Fruit fly (Drosophila melanogaster) whole organism, embryonic: ENCODE data around the gene Usp5.

Experiments used
- Ada2b ChIP-seq: fragments of 200-800 bp; sonication (Bioruptor generic); IDR thresholded peaks from 2 replicates; pipeline ENCODE4 v1.3.6; 2022; ENCODE audit warnings: missing biosample characterization, missing genetic modification characterization
- Adf1 ChIP-seq: fragments of 200-800 bp; sonication (Bioruptor generic); IDR thresholded peaks from 2 replicates; pipeline ENCODE4 v1.3.6; 2022; ENCODE audit warnings: missing biosample characterization, missing genetic modification characterization
- CG10366 ChIP-seq: fragments of 200-800 bp; sonication (Bioruptor generic); IDR thresholded peaks from 2 replicates; pipeline ENCODE4 v1.3.6; 2022; ENCODE audit warnings: missing biosample characterization, missing genetic modification characterization
- CG10959 ChIP-seq: fragments of 200-800 bp; sonication (Bioruptor generic); IDR thresholded peaks from 2 replicates; pipeline ENCODE4 v1.3.6; 2022; ENCODE audit warnings: missing biosample characterization, missing genetic modification characterization
- CG11504 ChIP-seq: fragments of 200-800 bp; sonication (Bioruptor generic); optimal IDR thresholded peaks from 3 replicates; lab custom pipeline; 2019; ENCODE audit warnings: missing biosample characterization, mild to moderate bottlenecking, missing genetic modification characterization, moderate library complexity
- CG11560 ChIP-seq: fragments of 200-800 bp; sonication (Bioruptor generic); IDR thresholded peaks from 3 replicates; pipeline ENCODE4 v1.3.6; 2022; ENCODE audit warnings: missing biosample characterization, missing genetic modification characterization
- CG11723 ChIP-seq: fragments of 200-800 bp; sonication (Bioruptor generic); optimal IDR thresholded peaks from 2 replicates; lab custom pipeline; 2017; ENCODE audit warnings: missing biosample characterization, mild to moderate bottlenecking, missing genetic modification characterization
- CG15601 ChIP-seq: fragments of 200-800 bp; sonication (Bioruptor generic); optimal IDR thresholded peaks from 3 replicates; lab custom pipeline; 2019; ENCODE audit warnings: missing biosample characterization, mild to moderate bottlenecking, missing genetic modification characterization, moderate library complexity
- CG16813 ChIP-seq: fragments of 200-800 bp; sonication (Bioruptor generic); IDR thresholded peaks from 3 replicates; pipeline ENCODE4 v1.3.6; 2022; ENCODE audit warnings: missing biosample characterization, missing genetic modification characterization; ENCODE audit not compliant: partially characterized antibody
- CG16863 ChIP-seq: fragments of 200-800 bp; sonication (Bioruptor generic); optimal IDR thresholded peaks from 3 replicates; lab custom pipeline; 2016; ENCODE audit warnings: missing biosample characterization, missing genetic modification characterization
- CG1792 ChIP-seq: fragments of 200-800 bp; sonication (Bioruptor generic); optimal IDR thresholded peaks from 2 replicates; lab custom pipeline; 2016; ENCODE audit warnings: missing biosample characterization, missing genetic modification characterization
- CG30403 ChIP-seq: fragments of 200-800 bp; sonication (Bioruptor generic); optimal IDR thresholded peaks from 3 replicates; lab custom pipeline; 2016; ENCODE audit warnings: missing biosample characterization, missing genetic modification characterization
- CG4404 ChIP-seq: fragments of 200-800 bp; sonication (Bioruptor generic); IDR thresholded peaks from 2 replicates; pipeline ENCODE4 v1.3.6; 2022; ENCODE audit warnings: missing biosample characterization, missing genetic modification characterization
- CG8359 ChIP-seq: fragments of 200-800 bp; sonication (Bioruptor generic); optimal IDR thresholded peaks from 2 replicates; lab custom pipeline; 2017; ENCODE audit warnings: missing biosample characterization, mild to moderate bottlenecking, missing genetic modification characterization, borderline replicate concordance
- CG8388 ChIP-seq: fragments of 200-800 bp; sonication (Bioruptor generic); optimal IDR thresholded peaks from 2 replicates; lab custom pipeline; 2019; ENCODE audit warnings: missing biosample characterization, mild to moderate bottlenecking, missing genetic modification characterization, moderate library complexity
- CrebB ChIP-seq: fragments of 200-800 bp; sonication (Bioruptor generic); optimal IDR thresholded peaks from 3 replicates; lab custom pipeline; 2018; ENCODE audit warnings: missing biosample characterization, mild to moderate bottlenecking, missing genetic modification characterization
- D ChIP-seq, 2 experiments: fragments of 200-800 bp in 1 of 2; fragments of >200 bp in 1 of 2; sonication (Bioruptor generic) in 1 of 2; optimal IDR thresholded peaks; 2 replicates in 1 of 2; 3 replicates in 1 of 2; lab custom pipeline; 2017; ENCODE audit warnings: mild to moderate bottlenecking in 1 of 2, missing biosample characterization in 1 of 2, missing genetic modification characterization in 1 of 2, missing genetic modification reagents in 1 of 2
- Fer1 ChIP-seq: fragments of 200-800 bp; sonication (Bioruptor generic); optimal IDR thresholded peaks from 2 replicates; lab custom pipeline; 2017; ENCODE audit warnings: missing biosample characterization, mild to moderate bottlenecking, missing genetic modification characterization
- Fer2 ChIP-seq: fragments of 200-800 bp; sonication (Bioruptor generic); optimal IDR thresholded peaks from 2 replicates; lab custom pipeline; 2018; ENCODE audit warnings: missing biosample characterization, mild to moderate bottlenecking, missing genetic modification characterization, moderate library complexity
- Hsf ChIP-seq: fragments of 200-800 bp; sonication (Bioruptor generic); optimal IDR thresholded peaks from 3 replicates; lab custom pipeline; 2016; ENCODE audit warnings: missing biosample characterization, missing genetic modification characterization
- Mad ChIP-seq: fragments of 200-800 bp; sonication (Bioruptor generic); optimal IDR thresholded peaks from 2 replicates; lab custom pipeline; 2016; ENCODE audit warnings: missing biosample characterization, missing genetic modification characterization
- Med ChIP-seq: fragments of 200-800 bp; sonication (Bioruptor generic); peaks from one replicate; lab custom pipeline; 2016; ENCODE audit warnings: missing biosample characterization, missing genetic modification characterization, mild to moderate bottlenecking, inconsistent platforms, moderate library complexity
- Nf-YB ChIP-seq: fragments of 200-800 bp; sonication (Bioruptor generic); optimal IDR thresholded peaks from 3 replicates; lab custom pipeline; 2019; ENCODE audit warnings: missing biosample characterization, mild to moderate bottlenecking, missing genetic modification characterization, moderate library complexity
- Pdp1 ChIP-seq, 2 experiments: fragments of 200-800 bp; sonication (Bioruptor generic); optimal IDR thresholded peaks; 3 replicates each; lab custom pipeline; 2016; ENCODE audit warnings: missing biosample characterization in 2 of 2, missing genetic modification characterization in 2 of 2, mild to moderate bottlenecking in 1 of 2, moderate library complexity in 1 of 2
- Poxn ChIP-seq: fragments of 200-800 bp; sonication (Bioruptor generic); IDR thresholded peaks from 2 replicates; pipeline ENCODE4 v1.3.6; 2022; ENCODE audit warnings: missing biosample characterization, missing genetic modification characterization
- Six4 ChIP-seq: fragments of 200-800 bp; sonication (Bioruptor generic); optimal IDR thresholded peaks from 2 replicates; lab custom pipeline; 2016; ENCODE audit warnings: missing biosample characterization, missing genetic modification characterization
- Tbp ChIP-seq: fragments of >200 bp; optimal IDR thresholded peaks from 2 replicates; lab custom pipeline; 2018; ENCODE audit warnings: missing biosample characterization, missing genetic modification characterization
- ab ChIP-seq: fragments of 200-800 bp; sonication (Bioruptor generic); optimal IDR thresholded peaks from 2 replicates; lab custom pipeline; 2016; ENCODE audit warnings: missing biosample characterization, missing genetic modification characterization
- ara ChIP-seq: fragments of 200-800 bp; sonication (Bioruptor generic); IDR thresholded peaks from 2 replicates; pipeline ENCODE4 v1.3.6; 2022; ENCODE audit warnings: missing biosample characterization, missing genetic modification characterization
- br ChIP-seq: fragments of >200 bp; optimal IDR thresholded peaks from 2 replicates; lab custom pipeline; 2017
- cato ChIP-seq: fragments of 200-800 bp; sonication (Bioruptor generic); optimal IDR thresholded peaks from 2 replicates; lab custom pipeline; 2016; ENCODE audit warnings: missing biosample characterization, missing genetic modification characterization, borderline replicate concordance
- croc ChIP-seq: fragments of 200-800 bp; sonication (Bioruptor generic); conservative IDR thresholded peaks from 3 replicates; pipeline ENCODE4 v1.3.6; 2022; ENCODE audit warnings: missing biosample characterization, missing genetic modification characterization
- danr ChIP-seq: fragments of 200-800 bp; sonication (Bioruptor generic); IDR thresholded peaks from 2 replicates; pipeline ENCODE4 v1.3.6; 2022; ENCODE audit warnings: missing biosample characterization, missing genetic modification characterization
- eve ChIP-seq, 2 experiments: fragments of >200 bp; optimal IDR thresholded peaks; 2 replicates each; lab custom pipeline; 2017; ENCODE audit warnings: missing biosample characterization in 2 of 2, missing genetic modification characterization in 2 of 2
- gem ChIP-seq: fragments of 200-800 bp; sonication (Bioruptor generic); optimal IDR thresholded peaks from 2 replicates; lab custom pipeline; 2019; ENCODE audit warnings: missing biosample characterization, mild to moderate bottlenecking, missing genetic modification characterization, moderate library complexity
- hbn ChIP-seq: fragments of 200-800 bp; sonication (Bioruptor generic); IDR thresholded peaks from 2 replicates; pipeline ENCODE4 v1.3.6; 2022; ENCODE audit warnings: missing biosample characterization, missing genetic modification characterization; ENCODE audit not compliant: partially characterized antibody
- kah ChIP-seq: fragments of 200-800 bp; sonication (Bioruptor generic); optimal IDR thresholded peaks from 2 replicates; lab custom pipeline; 2018; ENCODE audit warnings: missing biosample characterization, mild to moderate bottlenecking, missing genetic modification characterization
- mirr ChIP-seq: fragments of 200-800 bp; sonication (Bioruptor generic); optimal IDR thresholded peaks from 3 replicates; lab custom pipeline; 2018; ENCODE audit warnings: missing biosample characterization, mild to moderate bottlenecking, missing genetic modification characterization
- mld ChIP-seq: fragments of 200-800 bp; sonication (Bioruptor generic); IDR thresholded peaks from 3 replicates; pipeline ENCODE4 v1.3.6; 2022; ENCODE audit warnings: missing biosample characterization, missing genetic modification characterization; ENCODE audit not compliant: partially characterized antibody
- nmo ChIP-seq: fragments of 200-800 bp; sonication (Bioruptor generic); optimal IDR thresholded peaks from 2 replicates; lab custom pipeline; 2018; ENCODE audit warnings: missing biosample characterization, mild to moderate bottlenecking, missing genetic modification characterization, moderate library complexity
- org-1 ChIP-seq: fragments of 200-800 bp; sonication (Bioruptor generic); optimal IDR thresholded peaks from 2 replicates; lab custom pipeline; 2017; ENCODE audit warnings: missing biosample characterization, missing genetic modification characterization
- otp ChIP-seq: fragments of 200-800 bp; sonication (Bioruptor generic); IDR thresholded peaks from 3 replicates; pipeline ENCODE4, ENCODE4 v1.3.6; 2022; ENCODE audit warnings: missing biosample characterization, missing genetic modification characterization
- p53 ChIP-seq: fragments of 200-800 bp; sonication (Bioruptor generic); optimal IDR thresholded peaks from 2 replicates; lab custom pipeline; 2016; ENCODE audit warnings: missing biosample characterization, missing genetic modification characterization
- row ChIP-seq: fragments of 200-800 bp; sonication (Bioruptor generic); IDR thresholded peaks from 3 replicates; pipeline ENCODE4 v1.3.6; 2022; ENCODE audit warnings: missing biosample characterization, missing genetic modification characterization
- sim ChIP-seq: fragments of 200-800 bp; sonication (Bioruptor generic); IDR thresholded peaks from 2 replicates; pipeline ENCODE4 v1.3.6; 2022; ENCODE audit warnings: missing biosample characterization, missing genetic modification characterization
- sima ChIP-seq: fragments of 200-800 bp; sonication (Bioruptor generic); optimal IDR thresholded peaks from 2 replicates; lab custom pipeline; 2016; ENCODE audit warnings: missing biosample characterization, missing genetic modification characterization
- ssp ChIP-seq: fragments of 200-800 bp; sonication (Bioruptor generic); IDR thresholded peaks from 2 replicates; pipeline ENCODE4 v1.3.6; 2022; ENCODE audit warnings: missing biosample characterization, missing genetic modification characterization
- sug ChIP-seq: fragments of 200-800 bp; optimal IDR thresholded peaks from 2 replicates; lab custom pipeline; 2019; ENCODE audit warnings: missing biosample characterization, mild to moderate bottlenecking, missing genetic modification characterization, moderate library complexity
- trem ChIP-seq: fragments of 200-800 bp; optimal IDR thresholded peaks from 3 replicates; lab custom pipeline; 2019; ENCODE audit warnings: missing biosample characterization, mild to moderate bottlenecking, missing genetic modification characterization, moderate library complexity
- vfl ChIP-seq: fragments of 200-800 bp; sonication (Bioruptor generic); optimal IDR thresholded peaks from 2 replicates; lab custom pipeline; 2016; ENCODE audit warnings: missing biosample characterization, missing genetic modification characterization
- zfh2 ChIP-seq: fragments of 200-800 bp; sonication (Bioruptor generic); optimal IDR thresholded peaks from 2 replicates; lab custom pipeline; 2016; ENCODE audit warnings: missing biosample characterization, missing genetic modification characterization

The Usp5 gene

DNA sequence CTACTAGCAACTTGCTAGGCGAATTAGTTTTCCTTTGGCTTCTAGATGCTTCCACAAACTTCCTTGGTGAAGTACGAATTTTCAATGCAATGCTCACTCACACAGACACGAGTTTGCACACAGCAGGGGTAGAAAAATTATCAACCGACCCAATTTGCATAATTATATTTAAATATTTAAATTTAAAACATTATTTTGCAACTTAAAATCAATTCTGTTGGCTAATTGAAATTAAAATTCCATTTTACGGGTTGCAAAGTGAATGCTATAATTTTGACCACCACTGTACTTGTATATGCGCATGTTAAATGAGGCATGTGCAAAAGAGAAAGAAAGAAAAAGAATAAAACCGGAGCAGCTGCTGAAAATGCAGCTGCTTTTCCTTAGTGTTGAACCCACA, 45.9 kb upstream of the Usp5 start (continued):
- TF ChIP-seq sug (tag; lab: Kevin White, UChicago) (peak; percentile 75), Fer2 (peak; percentile 77), nmo (peak; percentile 96), CG11560 (tag; lab: Robert Waterston, UW) (peak; percentile 68; the same call in 2 of the 3 replicates), Pdp1 (GFP tag; optimal IDR thresholded peaks at IDR 0.05; lab: Kevin White, UChicago) (peak; percentile 55), sima (GFP tag; lab: Kevin White, UChicago) (no peak), Adf1 (GFP tag; lab: Robert Waterston, UW) (peak; percentile 70), Hsf (peak; percentile 76), row (GFP tag; lab: Robert Waterston, UW) (peak; percentile 95), Nf-YB (GFP tag; lab: Kevin White, UChicago) (peak; percentile 82), CG16813 (GFP tag; lab: Robert Waterston, UW) (no peak), ssp (GFP tag; lab: Robert Waterston, UW) (peak; percentile 79), cato (GFP tag; lab: Kevin White, UChicago) (peak; percentile 66), br (lab: Kevin White, UChicago) (no peak), eve (GFP tag; optimal IDR thresholded peaks at IDR 0.05; lab: Kevin White, UChicago) (no peak), CG30403 (peak; percentile 85), Tbp (GFP tag; lab: Kevin White, UChicago) (no peak), otp (GFP tag; lab: Robert Waterston, UW) (peak; percentile 92; the same call in 2 of the 3 replicates), CrebB (peak; percentile 79), gem (tag; lab: Kevin White, UChicago) (peak; percentile 96), trem (tag; lab: Kevin White, UChicago) (peak; percentile 88), CG8388 (GFP tag; lab: Kevin White, UChicago) (peak; percentile 95), CG15601 (tag; lab: Kevin White, UChicago) (peak; percentile 89), CG11723 (GFP tag; lab: Kevin White, UChicago) (peak; percentile 83), kah (GFP tag; lab: Kevin White, UChicago) (peak; percentile 88), CG8359 (GFP tag; lab: Kevin White, UChicago) (peak; percentile 73), Mad (peak; percentile 81), CG16863 (GFP tag; lab: Kevin White, UChicago) (peak; percentile 66), croc (GFP tag; lab: Robert Waterston, UW) (peak; percentile 88), ara (peak; percentile 93), ab (GFP tag; lab: Kevin White, UChicago) (no peak), Poxn (GFP tag; lab: Robert Waterston, UW) (peak; percentile 54; the same call in 1 of the 2 replicates), zfh2 (GFP tag; lab: Kevin White, UChicago) (peak; percentile 14), p53 (GFP tag; lab: Kevin White, UChicago) (no peak), CG4404 (GFP tag; lab: Robert Waterston, UW) (peak; percentile 86), org-1 (GFP tag; lab: Kevin White, UChicago) (peak; percentile 87), mld (GFP tag; lab: Robert Waterston, UW) (no peak), mirr (GFP tag; lab: Kevin White, UChicago) (peak; percentile 45), danr (GFP tag; lab: Robert Waterston, UW) (peak; percentile 85), CG1792 (GFP tag; lab: Kevin White, UChicago) (peak; percentile 50), Ada2b (GFP tag; lab: Robert Waterston, UW) (peak; percentile 95), sim (GFP tag; lab: Robert Waterston, UW) (peak; percentile 92), Six4 (GFP tag; lab: Kevin White, UChicago) (peak; percentile 91), CG11504 (tag; lab: Kevin White, UChicago) (peak; percentile 95), D (optimal IDR thresholded peaks at IDR 0.05; lab: Kevin White, UChicago) (no peak), D (GFP tag; optimal IDR thresholded peaks at IDR 0.05; lab: Kevin White, UChicago) (peak; percentile 93), vfl (GFP tag; lab: Kevin White, UChicago) (peak; percentile 41), Med (GFP tag; lab: Kevin White, UChicago) (peak; percentile 91), CG10959 (peak; percentile 93), Fer1 (GFP tag; lab: Kevin White, UChicago) (peak; percentile 94), CG10366 (GFP tag; lab: Robert Waterston, UW) (peak; percentile 94), hbn (no peak)
